Worm (Caenorhabditis elegans) whole organism, L4 larva: ENCODE results near the gene tnt-3.

Experiments
- T20F7.1 ChIP-seq: fragments of 200-800 bp; sonication (Bioruptor generic); optimal IDR thresholded peaks from 2 replicates; lab custom pipeline; 2018; ENCODE audit warnings: mild to moderate bottlenecking, missing genetic modification characterization, missing compliant biosample characterization
- Y105C5A.15 ChIP-seq: fragments of 200-800 bp; sonication (Bioruptor generic); IDR thresholded peaks from 2 replicates; pipeline ENCODE4 v1.3.6; 2022; ENCODE audit warnings: missing genetic modification characterization, missing compliant biosample characterization
- Y5F2A.4 ChIP-seq: fragments of 200-800 bp; sonication (Bioruptor generic); optimal IDR thresholded peaks from 2 replicates; lab custom pipeline; 2018; ENCODE audit warnings: mild to moderate bottlenecking, missing genetic modification characterization, missing compliant biosample characterization
- aha-1 ChIP-seq: fragments of 150-350 bp; peaks from one replicate; lab custom pipeline; 2014; ENCODE audit warnings: missing biosample characterization, missing genetic modification characterization
- arid-1 ChIP-seq: fragments of 200-800 bp; sonication (Bioruptor generic); conservative IDR thresholded peaks from 2 replicates; pipeline ENCODE4 v1.3.6; 2022; ENCODE audit warnings: missing genetic modification reagents, missing genetic modification characterization, missing compliant biosample characterization
- ceh-82 ChIP-seq: sonication (generic microtip); optimal IDR thresholded peaks from 2 replicates; lab custom pipeline; 2017; ENCODE audit warnings: missing biosample characterization, missing genetic modification characterization
- ces-1 ChIP-seq: fragments of 150-350 bp; sonication (generic microtip); optimal IDR thresholded peaks from 4 replicates; lab custom pipeline; 2014; ENCODE audit warnings: missing biosample characterization, missing genetic modification reagents, missing genetic modification characterization
- cey-2 ChIP-seq: sonication (generic microtip); optimal IDR thresholded peaks from 3 replicates; lab custom pipeline; 2017; ENCODE audit warnings: missing genetic modification characterization, mild to moderate bottlenecking, missing compliant biosample characterization, antibody characterized with exemption, borderline replicate concordance; ENCODE audit not compliant: insufficient read depth
- ctbp-1 ChIP-seq: fragments of 200-800 bp; sonication (Bioruptor generic); IDR thresholded peaks from 2 replicates; pipeline ENCODE4 v1.3.6; 2022; ENCODE audit warnings: missing genetic modification reagents, missing genetic modification characterization, missing compliant biosample characterization
- daf-16 ChIP-seq, 3 experiments: sonication (generic microtip); optimal IDR thresholded peaks; 2 replicates each; lab custom pipeline; 2016 to 2017; ENCODE audit warnings: missing genetic modification characterization in 3 of 3, missing genetic modification reagents in 3 of 3, mild to moderate bottlenecking in 2 of 3, missing compliant biosample characterization in 2 of 3, missing biosample characterization in 1 of 3, moderate library complexity in 1 of 3
- daf-8 ChIP-seq: fragments of 200-800 bp; sonication (Bioruptor generic); IDR thresholded peaks from 2 replicates; pipeline ENCODE4 v1.3.6; 2022; ENCODE audit warnings: missing genetic modification characterization, missing compliant biosample characterization
- dmd-6 ChIP-seq: fragments of 200-800 bp; sonication (Bioruptor generic); IDR thresholded peaks from 2 replicates; pipeline ENCODE4 v1.3.6; 2022; ENCODE audit warnings: missing genetic modification reagents, missing genetic modification characterization, missing compliant biosample characterization
- dmd-8 ChIP-seq: fragments of 200-800 bp; sonication (Bioruptor generic); IDR thresholded peaks from 2 replicates; pipeline ENCODE4 v1.3.6; 2022; ENCODE audit warnings: missing genetic modification characterization, missing compliant biosample characterization
- dve-1 ChIP-seq: sonication (generic microtip); optimal IDR thresholded peaks from 2 replicates; lab custom pipeline; 2017; ENCODE audit warnings: antibody characterized with exemption, mild to moderate bottlenecking, missing genetic modification characterization, missing compliant biosample characterization; ENCODE audit not compliant: insufficient read depth
- fos-1 ChIP-seq: fragments of 150-350 bp; optimal IDR thresholded peaks from 2 replicates; lab custom pipeline; 2014; ENCODE audit warnings: missing biosample characterization, missing genetic modification characterization
- hlh-11 ChIP-seq: fragments of 200-800 bp; sonication (Bioruptor generic); optimal IDR thresholded peaks from 2 replicates; lab custom pipeline; 2018; ENCODE audit warnings: mild to moderate bottlenecking, missing genetic modification characterization, missing compliant biosample characterization
- hmg-1.1 ChIP-seq: fragments of 200-800 bp; sonication (Bioruptor generic); IDR thresholded peaks from 2 replicates; pipeline ENCODE4 v1.3.6; 2022; ENCODE audit warnings: missing genetic modification reagents, missing genetic modification characterization, missing compliant biosample characterization
- jun-1 ChIP-seq: fragments of 150-350 bp; optimal IDR thresholded peaks from 2 replicates; lab custom pipeline; 2014; ENCODE audit warnings: missing biosample characterization, missing genetic modification reagents, missing genetic modification characterization
- lin-15B ChIP-seq: fragments of 150-350 bp; sonication (generic microtip); optimal IDR thresholded peaks from 3 replicates; lab custom pipeline; 2014; ENCODE audit warnings: missing biosample characterization, missing genetic modification characterization
- lin-38 ChIP-seq: fragments of 200-800 bp; sonication (Bioruptor generic); IDR thresholded peaks from 2 replicates; pipeline ENCODE4 v1.3.6; 2022; ENCODE audit warnings: missing genetic modification reagents, missing genetic modification characterization, missing compliant biosample characterization
- lin-39 ChIP-seq: fragments of 150-350 bp; optimal IDR thresholded peaks from 2 replicates; lab custom pipeline; 2014; ENCODE audit warnings: missing biosample characterization, missing genetic modification reagents, missing genetic modification characterization
- madf-5 ChIP-seq, 2 experiments: fragments of 200-800 bp; sonication (Bioruptor generic); IDR thresholded peaks; 2 replicates each; pipeline ENCODE4 v1.3.6; 2022; ENCODE audit warnings: missing compliant biosample characterization in 2 of 2, missing genetic modification characterization in 2 of 2
- mdl-1 ChIP-seq, 2 experiments: fragments of 150-350 bp in 1 of 2; sonication (generic microtip) in 1 of 2; optimal IDR thresholded peaks; 2 replicates each; lab custom pipeline; 2014 to 2017; ENCODE audit warnings: missing biosample characterization in 2 of 2, missing genetic modification characterization in 2 of 2
- mdt-29 ChIP-seq: fragments of 200-800 bp; sonication (Bioruptor generic); IDR thresholded peaks from 2 replicates; pipeline ENCODE4 v1.3.6; 2022; ENCODE audit warnings: missing genetic modification reagents, missing genetic modification characterization, missing compliant biosample characterization
- mxl-3 ChIP-seq: fragments of 200-800 bp; sonication (Bioruptor generic); optimal IDR thresholded peaks from 2 replicates; lab custom pipeline; 2018; ENCODE audit warnings: mild to moderate bottlenecking, missing genetic modification characterization, missing compliant biosample characterization
- nhr-28 ChIP-seq: fragments of 150-350 bp; optimal IDR thresholded peaks from 2 replicates; lab custom pipeline; 2014; ENCODE audit warnings: missing biosample characterization, missing genetic modification characterization
- nhr-48 ChIP-seq: sonication (generic microtip); optimal IDR thresholded peaks from 2 replicates; lab custom pipeline; 2016; ENCODE audit warnings: mild to moderate bottlenecking, missing genetic modification characterization, missing compliant biosample characterization
- nhr-76 ChIP-seq: fragments of 150-350 bp; optimal IDR thresholded peaks from 2 replicates; lab custom pipeline; 2014; ENCODE audit warnings: missing biosample characterization, missing genetic modification characterization
- sdz-12 ChIP-seq: fragments of 200-800 bp; sonication (Bioruptor generic); optimal IDR thresholded peaks from 2 replicates; lab custom pipeline; 2018; ENCODE audit warnings: mild to moderate bottlenecking, missing genetic modification characterization, missing compliant biosample characterization
- spr-1 ChIP-seq: sonication (generic microtip); optimal IDR thresholded peaks from 2 replicates; lab custom pipeline; 2016; ENCODE audit warnings: mild to moderate bottlenecking, missing genetic modification characterization, missing compliant biosample characterization
- unc-130 ChIP-seq: sonication (generic microtip); optimal IDR thresholded peaks from 2 replicates; lab custom pipeline; 2016; ENCODE audit warnings: missing genetic modification reagents, missing genetic modification characterization, missing compliant biosample characterization
- unc-62 ChIP-seq, 3 experiments: fragments of 150-350 bp in 1 of 3; sonication (generic microtip); optimal IDR thresholded peaks in 2 of 3; peaks in 1 of 3; 1 replicate in 1 of 3; 2 replicates in 2 of 3; lab custom pipeline; 2014 to 2017; ENCODE audit warnings: missing biosample characterization in 3 of 3, missing genetic modification characterization in 3 of 3, missing genetic modification reagents in 3 of 3, missing genotype in 1 of 3
- vab-7 ChIP-seq: fragments of 200-800 bp; sonication (Bioruptor generic); IDR thresholded peaks from 2 replicates; pipeline ENCODE4 v1.3.6; 2022; ENCODE audit warnings: missing genetic modification reagents, missing genetic modification characterization, missing compliant biosample characterization
- zfp-2 ChIP-seq: sonication (generic microtip); optimal IDR thresholded peaks from 2 replicates; lab custom pipeline; 2016; ENCODE audit warnings: mild to moderate bottlenecking, missing genetic modification characterization, missing compliant biosample characterization
- zip-11 ChIP-seq: fragments of 200-800 bp; sonication (Bioruptor generic); IDR thresholded peaks from 2 replicates; pipeline ENCODE4 v1.3.6; 2022; ENCODE audit warnings: missing genetic modification characterization, missing compliant biosample characterization
- ztf-7 ChIP-seq: fragments of 150-350 bp; optimal IDR thresholded peaks from 2 replicates; lab custom pipeline; 2014; ENCODE audit warnings: missing biosample characterization, missing genetic modification characterization

tnt-3 gene

DNA sequence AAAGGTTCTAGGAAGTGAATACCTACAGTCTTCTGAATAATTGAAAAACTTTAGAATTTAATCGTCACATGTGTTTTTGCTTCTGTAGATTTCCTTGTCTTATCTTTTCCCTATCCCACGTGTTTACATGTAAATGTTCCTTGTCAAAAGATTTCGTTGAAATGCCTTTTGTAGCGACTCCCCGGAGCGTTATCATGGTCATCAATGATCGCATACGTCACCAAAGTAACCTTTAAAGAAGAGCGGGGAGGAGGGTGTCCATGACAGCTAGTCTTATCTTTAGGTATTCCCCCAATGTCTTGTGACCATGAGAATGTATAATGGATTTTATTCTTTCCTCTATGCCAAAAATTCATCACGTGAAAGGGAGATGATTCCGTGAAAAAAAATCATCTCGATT, 42.0 kb upstream of the tnt-3 start (continued):
- TF ChIP-seq jun-1 (tag; lab: Kevin White, UChicago) (no peak), mdl-1 (tag; optimal IDR thresholded peaks at IDR 0.05; lab: Kevin White, UChicago) (peak; percentile 63 to 73), sdz-12 (GFP tag; lab: Kevin White, UChicago) (no peak), daf-16 (GFP tag; optimal IDR thresholded peaks at IDR 0.05; lab: Kevin White, UChicago) (peak in 1 of 2 experiments; percentile 58), daf-16 (tag; optimal IDR thresholded peaks at IDR 0.05; lab: Kevin White, UChicago) (peak; percentile 89), zip-11 (GFP tag; lab: Robert Waterston, UW) (no peak), lin-39 (tag; lab: Kevin White, UChicago) (no peak), ceh-82 (tag; lab: Kevin White, UChicago) (no peak), spr-1 (no peak), lin-38 (GFP tag; lab: Robert Waterston, UW) (no peak), T20F7.1 (GFP tag; lab: Kevin White, UChicago) (no peak), mxl-3 (GFP tag; lab: Kevin White, UChicago) (peak; percentile 58), unc-130 (no peak), zfp-2 (tag; lab: Kevin White, UChicago) (no peak), vab-7 (GFP tag; lab: Robert Waterston, UW) (no peak), arid-1 (GFP tag; lab: Robert Waterston, UW) (no peak)

DNA sequence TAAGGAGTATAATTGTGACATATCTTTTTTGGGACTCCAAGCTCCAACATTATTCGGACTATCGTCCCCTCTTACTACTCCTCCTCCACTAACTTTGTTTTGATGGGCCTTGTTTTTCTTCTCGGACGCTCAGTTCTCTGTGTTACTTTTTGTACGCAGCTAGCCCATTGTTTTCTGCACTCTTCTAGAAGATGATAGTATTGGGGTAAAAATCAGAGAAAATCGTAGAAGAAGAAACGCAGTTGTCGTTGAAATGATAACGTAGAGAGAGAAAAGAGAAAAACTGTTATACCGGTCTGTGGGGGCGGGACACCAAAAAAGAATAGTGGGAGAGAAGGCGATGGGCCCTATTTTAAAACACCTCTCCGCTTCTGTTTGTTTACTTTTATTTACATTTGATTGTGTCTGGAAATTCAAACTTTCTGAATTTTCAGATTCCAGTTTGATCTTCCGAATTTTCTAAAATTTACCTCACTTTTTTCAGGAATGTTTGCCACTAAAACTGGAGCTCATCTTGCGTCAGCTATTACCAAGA, 40.7 kb upstream of the tnt-3 start, which contains the start of gene F45E1.4:
Gene F45E1.4 (plus strand): TSS at position 485 of the 535 bp plus-strand sequence.
- peak; percentile 30 for TF ChIP-seq hlh-11
- peak in 1 of 2 experiments; percentile 82 for TF ChIP-seq unc-62 (GFP tag; optimal IDR thresholded peaks at IDR 0.05 in 1 of 2; lab: Kevin White, UChicago)
- no peak for TF ChIP-seq unc-62 (tag; optimal IDR thresholded peaks at IDR 0.05; lab: Kevin White, UChicago)
- peak; percentile 17 for TF ChIP-seq nhr-28 (tag; lab: Kevin White, UChicago)
- TF ChIP-seq ztf-7, result no peak
- no peak for TF ChIP-seq lin-15B (tag; lab: Kevin White, UChicago)
- TF ChIP-seq hmg-1.1 (GFP tag; lab: Robert Waterston, UW), result no peak
- TF ChIP-seq dmd-8, result no peak
- no peak for TF ChIP-seq daf-8 (GFP tag; lab: Robert Waterston, UW)
- TF ChIP-seq ces-1 (GFP tag; lab: Kevin White, UChicago), result no peak
- no peak for TF ChIP-seq ctbp-1 (GFP tag; lab: Robert Waterston, UW)
- no peak for TF ChIP-seq cey-2 (tag; lab: Kevin White, UChicago)
- TF ChIP-seq nhr-48 (tag; lab: Kevin White, UChicago), result peak; percentile 44
- TF ChIP-seq fos-1 (tag; lab: Kevin White, UChicago), result no peak
- TF ChIP-seq mdt-29 (GFP tag; lab: Robert Waterston, UW), result no peak
- peak; percentile 28; the same call in 1 of the 2 replicates for TF ChIP-seq dmd-6 (GFP tag; lab: Robert Waterston, UW)
- no peak for TF ChIP-seq aha-1 (tag; lab: Kevin White, UChicago)
- no peak for TF ChIP-seq nhr-76
- no peak for TF ChIP-seq vab-7 (GFP tag; lab: Robert Waterston, UW)
- no peak for TF ChIP-seq Y105C5A.15 (GFP tag; lab: Robert Waterston, UW)
- TF ChIP-seq madf-5 (GFP tag; IDR thresholded peaks at IDR 0.05; lab: Robert Waterston, UW), result no peak
- TF ChIP-seq Y5F2A.4 (GFP tag; lab: Kevin White, UChicago), result no peak
- no peak for TF ChIP-seq daf-16 (GFP tag; optimal IDR thresholded peaks at IDR 0.05; lab: Kevin White, UChicago)
- TF ChIP-seq daf-16 (tag; optimal IDR thresholded peaks at IDR 0.05; lab: Kevin White, UChicago), result peak; percentile 3
- TF ChIP-seq, all 104 proteins: peak for 6

- no peak for TF ChIP-seq spr-1
- no peak for TF ChIP-seq daf-16 (GFP tag; optimal IDR thresholded peaks at IDR 0.05; lab: Kevin White, UChicago)
- TF ChIP-seq daf-16 (tag; optimal IDR thresholded peaks at IDR 0.05; lab: Kevin White, UChicago), result peak; percentile 48
- peak; percentile 37 for TF ChIP-seq dve-1
These were observed 39.8 kb upstream of the tnt-3 start for ce11 chrX:7984742-7985141.
